Fruit fly (Drosophila melanogaster): ENCODE data around the gene Timp.

The Timp gene

dm6 chr3R:10261800-10262199, 49.0 kb upstream of the Timp start, which contains the start of the genes Sirt6 and pont (continued):
- no peak for TF ChIP-seq CG3726 (GFP tag; IDR thresholded peaks at IDR 0.05)
- TF ChIP-seq HmgZ (tag; optimal IDR thresholded peaks at IDR 0.05), result peak; percentile 92
- TF ChIP-seq CG11504 (tag; optimal IDR thresholded peaks at IDR 0.05), result peak; percentile 97
- TF ChIP-seq seq (GFP tag; IDR thresholded peaks at IDR 0.05), result no peak
- no peak for TF ChIP-seq ara (GFP tag; IDR thresholded peaks at IDR 0.05)
- TF ChIP-seq CG6175 (GFP tag; IDR thresholded peaks at IDR 0.05), result no peak
- no peak for TF ChIP-seq CG10321 (GFP tag; IDR thresholded peaks at IDR 0.05)
- peak; percentile 95 for TF ChIP-seq CG11093 (GFP tag; IDR thresholded peaks at IDR 0.05)
- TF ChIP-seq CG7745 (tag; optimal IDR thresholded peaks at IDR 0.05), result peak; percentile 19
- peak; percentile 95 for TF ChIP-seq Fer3 (tag; optimal IDR thresholded peaks at IDR 0.05)
- TF ChIP-seq row (GFP tag; IDR thresholded peaks at IDR 0.05), result no peak
- peak; percentile 97 for TF ChIP-seq CG6272 (GFP tag; IDR thresholded peaks at IDR 0.05)
- peak; percentile 69 for TF ChIP-seq CG18011 (GFP tag; optimal IDR thresholded peaks at IDR 0.05)
- no peak for TF ChIP-seq wor (GFP tag; IDR thresholded peaks at IDR 0.05)
- no peak for TF ChIP-seq slp2 (GFP tag; optimal IDR thresholded peaks at IDR 0.05)
- TF ChIP-seq Sin3A (optimal IDR thresholded peaks at IDR 0.05), result no peak
- peak; percentile 2 for TF ChIP-seq CHES-1-like (GFP tag; optimal IDR thresholded peaks at IDR 0.05)
- no peak for TF ChIP-seq grn (GFP tag; optimal IDR thresholded peaks at IDR 0.05)
- TF ChIP-seq CG6791 (GFP tag; IDR thresholded peaks at IDR 0.05; ENCODE audit: partially characterized antibody), result no peak
- TF ChIP-seq NfI (GFP tag; optimal IDR thresholded peaks at IDR 0.05), result peak; percentile 91
- TF ChIP-seq trh (GFP tag; optimal IDR thresholded peaks at IDR 0.05), result peak; percentile 82
- TF ChIP-seq esg (GFP tag; conservative IDR thresholded peaks at IDR 0.05), result no peak
- TF ChIP-seq gt (GFP tag; IDR thresholded peaks at IDR 0.05), result no peak
- TF ChIP-seq H15 (GFP tag; IDR thresholded peaks at IDR 0.05), result no peak
- no peak for TF ChIP-seq NK7.1 (GFP tag; optimal IDR thresholded peaks at IDR 0.05)
- no peak for TF ChIP-seq Poxn (GFP tag; IDR thresholded peaks at IDR 0.05)
- TF ChIP-seq Mad (GFP tag; optimal IDR thresholded peaks at IDR 0.05), result peak; percentile 37
- peak; percentile 83 for TF ChIP-seq odd (GFP tag; optimal IDR thresholded peaks at IDR 0.05)
- peak; percentile 8 for TF ChIP-seq CG4854 (GFP tag; optimal IDR thresholded peaks at IDR 0.05)
- TF ChIP-seq pros (GFP tag; optimal IDR thresholded peaks at IDR 0.05), result no peak
- TF ChIP-seq crol (GFP tag; IDR thresholded peaks at IDR 0.05), result no peak
- no peak for TF ChIP-seq NFAT (GFP tag; IDR thresholded peaks at IDR 0.05)
- no peak for TF ChIP-seq Mrtf (GFP tag; IDR thresholded peaks at IDR 0.05)
- TF ChIP-seq lbe (GFP tag; optimal IDR thresholded peaks at IDR 0.05), result peak; percentile 80
- TF ChIP-seq CG31388 (GFP tag; optimal IDR thresholded peaks at IDR 0.05), result peak; percentile 89
- TF ChIP-seq CG6654 (GFP tag; optimal IDR thresholded peaks at IDR 0.05), result peak; percentile 72
- peak; percentile 76 for TF ChIP-seq CG34376 (GFP tag; optimal IDR thresholded peaks at IDR 0.05)

- TF ChIP-seq wor (GFP tag; IDR thresholded peaks at IDR 0.05) (no peak), CG17186 (GFP tag; optimal IDR thresholded peaks at IDR 0.05) (no peak), sug (tag; optimal IDR thresholded peaks at IDR 0.05) (peak; percentile 94), CG8765 (GFP tag; IDR thresholded peaks at IDR 0.05) (no peak)
Measured at dm6 chr3R:10251846-10252245, 39.0 kb upstream of the Timp start.

- TF ChIP-seq bab2 (GFP tag; optimal IDR thresholded peaks at IDR 0.05), result no peak
- no peak for TF ChIP-seq ci (GFP tag; IDR thresholded peaks at IDR 0.05)
- TF ChIP-seq CG15601 (tag; optimal IDR thresholded peaks at IDR 0.05), result no peak
- no peak for TF ChIP-seq CG10267 (tag; optimal IDR thresholded peaks at IDR 0.05)
- no peak for TF ChIP-seq CG2889 (GFP tag; IDR thresholded peaks at IDR 0.05)
- TF ChIP-seq usp (GFP tag; optimal IDR thresholded peaks at IDR 0.05), result no peak
- TF ChIP-seq pita (GFP tag; optimal IDR thresholded peaks at IDR 0.05), result no peak
- no peak for TF ChIP-seq CoRest (tag; optimal IDR thresholded peaks at IDR 0.05)
- no peak for TF ChIP-seq CG33557 (GFP tag; optimal IDR thresholded peaks at IDR 0.05)
- TF ChIP-seq B-H1 (GFP tag; IDR thresholded peaks at IDR 0.05), result no peak
Measured at dm6 chr3R:10251218-10251617, 38.4 kb upstream of the Timp start, which contains the start of gene CG3999. Gene CG3999 (plus strand): TSS chr3R:10251518.
